1 fruit fly cellular context compared by ENCODE assay signal in genomic region chr3R:6818904-6819595, dm6.
TF ChIP-seq lines count a peak whose summit lies in the region.

No protein-coding gene starts in this region.

TF ChIP-seq in whole organism, embryonic, 481 proteins besides CTCF, POLR2A, EP300 and RAD21 (continued from another document):
- TF ChIP-seq ab (GFP tag; optimal IDR thresholded peaks at IDR 0.05; lab: Kevin White, UChicago) (no peak), Hr3 (GFP tag; optimal IDR thresholded peaks at IDR 0.05; lab: Kevin White, UChicago) (no peak), croc (GFP tag; conservative IDR thresholded peaks at IDR 0.05; lab: Robert Waterston, UW) (no peak), fd102C (GFP tag; optimal IDR thresholded peaks at IDR 0.05; lab: Kevin White, UChicago) (no peak), jigr1 (GFP tag; IDR thresholded peaks at IDR 0.05; lab: Robert Waterston, UW) (no peak), fd3F (GFP tag; optimal IDR thresholded peaks at IDR 0.05; lab: Kevin White, UChicago) (no peak), CG9727 (GFP tag; optimal IDR thresholded peaks at IDR 0.05; lab: Kevin White, UChicago) (no peak), sima (GFP tag; optimal IDR thresholded peaks at IDR 0.05; lab: Kevin White, UChicago) (no peak), gem (tag; optimal IDR thresholded peaks at IDR 0.05; lab: Kevin White, UChicago) (peak; percentile 57), eve (GFP tag; optimal IDR thresholded peaks at IDR 0.05; lab: Kevin White, UChicago) (peak in 1 of 2 experiments; percentile 79), CG14667 (GFP tag; IDR thresholded peaks at IDR 0.05; lab: Robert Waterston, UW) (no peak), CG8281 (tag; optimal IDR thresholded peaks at IDR 0.05; lab: Kevin White, UChicago) (no peak), E2f2 (GFP tag; IDR thresholded peaks at IDR 0.05; lab: Robert Waterston, UW) (no peak), stc (GFP tag; IDR thresholded peaks at IDR 0.05; lab: Robert Waterston, UW) (no peak), Trl (optimal IDR thresholded peaks at IDR 0.05; lab: Kevin White, UChicago) (peak in 1 of 2 experiments; percentile 27), Trl (GFP tag; optimal IDR thresholded peaks at IDR 0.05; lab: Kevin White, UChicago) (no peak), luna (GFP tag; optimal IDR thresholded peaks at IDR 0.05; lab: Kevin White, UChicago) (no peak), Ssrp (tag; optimal IDR thresholded peaks at IDR 0.05; lab: Kevin White, UChicago) (no peak), otp (GFP tag; IDR thresholded peaks at IDR 0.05; lab: Robert Waterston, UW) (no peak), hkb (optimal IDR thresholded peaks at IDR 0.05; lab: Kevin White, UChicago) (no peak), hkb (GFP tag; IDR thresholded peaks at IDR 0.05; lab: Robert Waterston, UW) (no peak), Atf6 (GFP tag; IDR thresholded peaks at IDR 0.05; lab: Robert Waterston, UW) (no peak; the same call in 1 of the 2 replicates), vvl (GFP tag; IDR thresholded peaks at IDR 0.05; lab: Robert Waterston, UW) (peak; percentile 12; the same call in 1 of the 2 replicates), Dad (GFP tag; optimal IDR thresholded peaks at IDR 0.05; lab: Kevin White, UChicago) (no peak), Sry-δ (GFP tag; optimal IDR thresholded peaks at IDR 0.05; lab: Kevin White, UChicago) (no peak), rib (GFP tag; IDR thresholded peaks at IDR 0.05; lab: Robert Waterston, UW) (no peak), CG2199 (GFP tag; IDR thresholded peaks at IDR 0.05; lab: Robert Waterston, UW) (peak; percentile 72; the same call in 1 of the 3 replicates), CG11560 (tag; IDR thresholded peaks at IDR 0.05; lab: Robert Waterston, UW) (no peak), pum (GFP tag; optimal IDR thresholded peaks at IDR 0.05; lab: Kevin White, UChicago) (no peak)
